Worm (Caenorhabditis elegans): ENCODE results near the gene R03H10.4.

Gene R03H10.4

DNA sequence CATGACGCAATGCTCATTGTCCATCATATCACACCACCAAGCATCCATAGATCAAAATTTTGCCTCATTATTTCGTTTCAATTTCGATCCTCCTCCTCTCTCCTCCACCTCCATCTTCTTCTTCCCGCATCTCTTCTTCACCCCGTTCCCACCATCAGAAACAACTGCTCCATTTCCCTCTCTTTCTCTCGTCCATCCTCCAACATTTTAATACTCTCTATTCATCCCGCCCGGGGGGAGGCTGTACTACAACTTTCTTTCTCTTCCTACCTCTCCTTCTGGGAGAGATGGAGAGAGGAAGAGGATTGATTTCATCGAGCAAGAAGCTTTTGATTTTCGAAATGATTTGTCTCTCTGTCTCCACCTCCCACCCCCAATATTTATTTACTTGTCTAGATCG lies 15.7 kb upstream of the R03H10.4 start (continued):
- TF ChIP-seq unc-98 (GFP tag; IDR thresholded peaks at IDR 0.05) (no peak), mab-9 (GFP tag; IDR thresholded peaks at IDR 0.05) (no peak), grh-1 (GFP tag; IDR thresholded peaks at IDR 0.05) (no peak), unc-86 (tag; optimal IDR thresholded peaks at IDR 0.05) (no peak), elt-2 (tag; optimal IDR thresholded peaks at IDR 0.05) (no peak), ets-5 (GFP tag; IDR thresholded peaks at IDR 0.05) (no peak), nhr-84 (tag; optimal IDR thresholded peaks at IDR 0.05) (no peak), pag-3 (tag; optimal IDR thresholded peaks at IDR 0.05; ENCODE audit: borderline replicate concordance, insufficient read depth) (no peak), mep-1 (tag; optimal IDR thresholded peaks at IDR 0.05) (no peak), nhr-76 (tag; optimal IDR thresholded peaks at IDR 0.05) (no peak), tlp-1 (tag; optimal IDR thresholded peaks at IDR 0.05) (no peak), C34B4.2 (tag; optimal IDR thresholded peaks at IDR 0.05) (no peak), lin-14 (GFP tag; optimal IDR thresholded peaks at IDR 0.05) (peak; percentile 83), ceh-82 (tag; optimal IDR thresholded peaks at IDR 0.05) (no peak), dpl-1 (GFP tag; optimal IDR thresholded peaks at IDR 0.05) (peak in 1 of 3 experiments; percentile 0), rnt-1 (tag; optimal IDR thresholded peaks at IDR 0.05) (peak; percentile 76), nhr-71 (tag; optimal IDR thresholded peaks at IDR 0.05) (peak; percentile 73), fos-1 (tag; optimal IDR thresholded peaks at IDR 0.05) (no peak), snu-23 (GFP tag; optimal IDR thresholded peaks at IDR 0.05) (peak; percentile 32), efl-1 (optimal IDR thresholded peaks at IDR 0.05) (peak; percentile 25 to 32), efl-1 (GFP tag; optimal IDR thresholded peaks at IDR 0.05 in 1 of 2) (peak in 1 of 2 experiments; percentile 90), xbp-1 (tag; optimal IDR thresholded peaks at IDR 0.05) (no peak), nhr-19 (GFP tag; conservative IDR thresholded peaks at IDR 0.05) (peak; percentile 54), pqm-1 (tag; optimal IDR thresholded peaks at IDR 0.05) (no peak), efl-3 (GFP tag; optimal IDR thresholded peaks at IDR 0.05) (no peak), nhr-47 (tag; optimal IDR thresholded peaks at IDR 0.05) (no peak), fkh-8 (tag; optimal IDR thresholded peaks at IDR 0.05) (no peak), lsy-2 (tag; optimal IDR thresholded peaks at IDR 0.05) (peak in 1 of 2 experiments; percentile 36), Y116A8C.19 (tag; optimal IDR thresholded peaks at IDR 0.05; ENCODE audit: borderline replicate concordance) (no peak)

DNA sequence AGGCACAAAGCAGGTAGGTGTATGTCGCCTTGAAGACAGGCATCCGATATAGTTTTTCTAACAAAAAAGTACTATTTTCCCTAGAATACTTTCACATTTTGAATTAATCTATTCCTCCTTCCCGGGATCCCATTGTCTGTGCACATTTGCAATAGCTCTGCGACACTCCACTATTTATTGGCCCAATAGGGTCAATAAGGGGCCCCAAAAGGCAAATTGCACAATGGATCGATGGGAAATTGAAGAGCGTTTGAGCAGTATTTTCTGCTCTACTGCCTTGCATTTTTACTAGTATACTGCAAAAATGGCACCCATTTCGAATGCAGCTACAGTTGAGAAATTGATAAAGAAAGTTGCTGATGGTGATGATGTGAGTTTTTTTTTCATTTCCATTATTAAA lies 14.1 kb upstream of the R03H10.4 start, which contains the start of gene R03H10.11:
Gene R03H10.11, plus strand, starts transcription at position 301 of the 400 bp plus-strand sequence.
- TF ChIP-seq fkh-10 (GFP tag; optimal IDR thresholded peaks at IDR 0.05) (no peak), jun-1 (tag; optimal IDR thresholded peaks at IDR 0.05) (no peak), alr-1 (tag; optimal IDR thresholded peaks at IDR 0.05; ENCODE audit: borderline replicate concordance) (no peak), nhr-11 (tag; optimal IDR thresholded peaks at IDR 0.05) (no peak), zip-4 (GFP tag; optimal IDR thresholded peaks at IDR 0.05) (no peak), snu-23 (GFP tag; optimal IDR thresholded peaks at IDR 0.05) (no peak), nhr-47 (tag; optimal IDR thresholded peaks at IDR 0.05) (no peak), nhr-85 (tag) (no peak), nhr-28 (tag; optimal IDR thresholded peaks at IDR 0.05) (no peak), fkh-4 (tag; optimal IDR thresholded peaks at IDR 0.05; ENCODE audit: borderline replicate concordance) (no peak), fos-1 (tag; optimal IDR thresholded peaks at IDR 0.05) (no peak), ceh-63 (GFP tag; optimal IDR thresholded peaks at IDR 0.05) (no peak)

DNA sequence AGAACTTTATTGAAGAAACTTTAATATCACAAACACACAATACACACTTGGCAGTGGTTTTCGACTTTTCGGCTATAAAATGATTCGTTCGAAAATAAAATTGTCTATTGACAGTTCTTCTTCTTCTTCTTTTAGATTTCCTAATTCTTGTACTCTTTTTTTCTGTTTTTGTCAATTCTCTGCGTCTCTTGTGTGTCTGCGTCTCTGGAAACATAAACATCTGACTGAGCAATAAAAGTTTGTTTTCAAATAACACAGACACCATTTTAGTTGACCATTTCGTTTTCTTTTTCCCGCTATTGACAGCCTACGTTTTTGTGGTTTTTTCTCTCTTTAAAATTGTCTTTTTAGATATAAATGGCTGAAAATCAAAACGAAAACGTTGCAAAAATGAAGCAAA lies 11.6 kb upstream of the R03H10.4 start, which contains the start of gene R03H10.1:
Gene R03H10.1, plus strand, starts transcription at position 352 of the 400 bp plus-strand sequence.
- peak in 1 of 2 experiments; percentile 4 for TF ChIP-seq efl-1 (optimal IDR thresholded peaks at IDR 0.05)
- TF ChIP-seq efl-1 (GFP tag; optimal IDR thresholded peaks at IDR 0.05 in 1 of 2) = no peak
- no peak for TF ChIP-seq mab-9 (GFP tag; IDR thresholded peaks at IDR 0.05)
- TF ChIP-seq snu-23 (GFP tag; optimal IDR thresholded peaks at IDR 0.05) = no peak
- TF ChIP-seq lsy-2 (tag; optimal IDR thresholded peaks at IDR 0.05) = peak in 1 of 2 experiments; percentile 29
- TF ChIP-seq lin-14 (GFP tag; optimal IDR thresholded peaks at IDR 0.05) = peak; percentile 60
- no peak for TF ChIP-seq vab-15 (tag; optimal IDR thresholded peaks at IDR 0.05)
- no peak for TF ChIP-seq isw-1 (GFP tag; IDR thresholded peaks at IDR 0.05)
- peak; percentile 25 for TF ChIP-seq nhr-85 (tag)
- no peak for TF ChIP-seq mef-2 (tag; optimal IDR thresholded peaks at IDR 0.05)

Data from whole organism, L1 larva.